Worm (Caenorhabditis elegans) whole organism, L4 larva: ENCODE data around the gene frpr-7.

Experiments used
- F26F4.8 ChIP-seq: fragments of 200-800 bp; sonication (Bioruptor generic); conservative IDR thresholded peaks from 2 replicates; pipeline ENCODE4 v1.3.6; 2022; ENCODE audit warnings: missing genetic modification characterization, missing compliant biosample characterization
- F37D6.2 ChIP-seq: sonication (generic microtip); optimal IDR thresholded peaks from 2 replicates; lab custom pipeline; 2016; ENCODE audit warnings: mild to moderate bottlenecking, missing genetic modification characterization, missing compliant biosample characterization
- F49E8.2 ChIP-seq: sonication (generic microtip); optimal IDR thresholded peaks from 2 replicates; lab custom pipeline; 2016; ENCODE audit warnings: missing compliant biosample characterization, mild to moderate bottlenecking, missing genetic modification characterization, borderline replicate concordance
- Y48G9A.11 ChIP-seq: fragments of 200-800 bp; sonication (Bioruptor generic); IDR thresholded peaks from 2 replicates; pipeline ENCODE4 v1.3.6; 2022; ENCODE audit warnings: missing genetic modification reagents, missing genetic modification characterization, missing compliant biosample characterization
- Y75B8A.6 ChIP-seq: fragments of 200-800 bp; sonication (Bioruptor generic); IDR thresholded peaks from 2 replicates; pipeline ENCODE4 v1.3.6; 2022; ENCODE audit warnings: missing genetic modification reagents, missing genetic modification characterization, missing compliant biosample characterization
- ZK337.2 ChIP-seq: fragments of 200-800 bp; sonication (Bioruptor generic); IDR thresholded peaks from 2 replicates; pipeline ENCODE4 v1.3.6; 2022; ENCODE audit warnings: missing genetic modification reagents, missing genetic modification characterization, missing compliant biosample characterization
- aha-1 ChIP-seq: fragments of 150-350 bp; peaks from one replicate; lab custom pipeline; 2014; ENCODE audit warnings: missing biosample characterization, missing genetic modification characterization
- aly-2 ChIP-seq: sonication (generic microtip); optimal IDR thresholded peaks from 2 replicates; lab custom pipeline; 2018; ENCODE audit warnings: missing biosample characterization, missing genetic modification characterization
- ceh-20 ChIP-seq: fragments of 200-800 bp; sonication (Bioruptor generic); IDR thresholded peaks from 2 replicates; pipeline ENCODE4 v1.3.6; 2022; ENCODE audit warnings: missing genetic modification reagents, missing genetic modification characterization, missing compliant biosample characterization
- ceh-44 ChIP-seq: fragments of 200-800 bp; sonication (Bioruptor generic); IDR thresholded peaks from 2 replicates; pipeline ENCODE4 v1.3.6; 2022; ENCODE audit warnings: missing genetic modification reagents, missing genetic modification characterization, missing compliant biosample characterization
- ceh-82 ChIP-seq: sonication (generic microtip); optimal IDR thresholded peaks from 2 replicates; lab custom pipeline; 2017; ENCODE audit warnings: missing biosample characterization, missing genetic modification characterization
- cey-2 ChIP-seq: sonication (generic microtip); optimal IDR thresholded peaks from 3 replicates; lab custom pipeline; 2017; ENCODE audit warnings: missing genetic modification characterization, mild to moderate bottlenecking, missing compliant biosample characterization, antibody characterized with exemption, borderline replicate concordance; ENCODE audit not compliant: insufficient read depth
- daf-19 ChIP-seq: fragments of 200-800 bp; sonication (Bioruptor generic); conservative IDR thresholded peaks from 2 replicates; pipeline ENCODE4 v1.3.6; 2022; ENCODE audit warnings: missing genetic modification characterization, missing compliant biosample characterization
- daf-8 ChIP-seq: fragments of 200-800 bp; sonication (Bioruptor generic); IDR thresholded peaks from 2 replicates; pipeline ENCODE4 v1.3.6; 2022; ENCODE audit warnings: missing genetic modification characterization, missing compliant biosample characterization
- dmd-6 ChIP-seq: fragments of 200-800 bp; sonication (Bioruptor generic); IDR thresholded peaks from 2 replicates; pipeline ENCODE4 v1.3.6; 2022; ENCODE audit warnings: missing genetic modification reagents, missing genetic modification characterization, missing compliant biosample characterization
- duxl-1 ChIP-seq: sonication (generic microtip); optimal IDR thresholded peaks from 2 replicates; lab custom pipeline; 2016; ENCODE audit warnings: mild to moderate bottlenecking, missing genetic modification characterization, moderate library complexity, missing compliant biosample characterization; ENCODE audit not compliant: poor library complexity
- egl-27 ChIP-seq: sonication (generic microtip); optimal IDR thresholded peaks from 3 replicates; lab custom pipeline; 2017; ENCODE audit warnings: missing biosample characterization, missing genetic modification reagents, missing genetic modification characterization
- egl-43 ChIP-seq: fragments of 200-800 bp; sonication (Bioruptor generic); IDR thresholded peaks from 2 replicates; pipeline ENCODE4 v1.3.6; 2022; ENCODE audit warnings: missing genetic modification reagents, missing genetic modification characterization, missing compliant biosample characterization
- fos-1 ChIP-seq: fragments of 150-350 bp; optimal IDR thresholded peaks from 2 replicates; lab custom pipeline; 2014; ENCODE audit warnings: missing biosample characterization, missing genetic modification characterization
- gei-8 ChIP-seq: fragments of 200-800 bp; sonication (Bioruptor generic); optimal IDR thresholded peaks from 2 replicates; lab custom pipeline; 2018; ENCODE audit warnings: mild to moderate bottlenecking, missing genetic modification characterization, missing compliant biosample characterization
- hif-1 ChIP-seq, 2 experiments: sonication (generic microtip); optimal IDR thresholded peaks; 2 replicates each; lab custom pipeline; 2016 to 2017; ENCODE audit warnings: missing compliant biosample characterization in 2 of 2, missing genetic modification characterization in 2 of 2, missing genetic modification reagents in 2 of 2, missing genotype in 2 of 2, mild to moderate bottlenecking in 1 of 2
- hlh-11 ChIP-seq: fragments of 200-800 bp; sonication (Bioruptor generic); optimal IDR thresholded peaks from 2 replicates; lab custom pipeline; 2018; ENCODE audit warnings: mild to moderate bottlenecking, missing genetic modification characterization, missing compliant biosample characterization
- hlh-30 ChIP-seq: sonication (generic microtip); optimal IDR thresholded peaks from 2 replicates; lab custom pipeline; 2017; ENCODE audit warnings: antibody characterized with exemption, mild to moderate bottlenecking, missing genetic modification characterization, missing compliant biosample characterization; ENCODE audit not compliant: insufficient read depth
- lim-7 ChIP-seq: fragments of 200-800 bp; sonication (Bioruptor generic); IDR thresholded peaks from 2 replicates; pipeline ENCODE4 v1.3.6; 2022; ENCODE audit warnings: missing genetic modification characterization, missing compliant biosample characterization
- lin-13 ChIP-seq: fragments of 150-350 bp; optimal IDR thresholded peaks from 2 replicates; lab custom pipeline; 2014; ENCODE audit warnings: missing biosample characterization, missing genetic modification reagents, missing genetic modification characterization
- lin-29 ChIP-seq: fragments of 200-800 bp; sonication (Bioruptor generic); IDR thresholded peaks from 2 replicates; pipeline ENCODE4 v1.3.6; 2022; ENCODE audit warnings: missing genetic modification reagents, missing genetic modification characterization, missing compliant biosample characterization
- lin-38 ChIP-seq: fragments of 200-800 bp; sonication (Bioruptor generic); IDR thresholded peaks from 2 replicates; pipeline ENCODE4 v1.3.6; 2022; ENCODE audit warnings: missing genetic modification reagents, missing genetic modification characterization, missing compliant biosample characterization
- lin-39 ChIP-seq: fragments of 150-350 bp; optimal IDR thresholded peaks from 2 replicates; lab custom pipeline; 2014; ENCODE audit warnings: missing biosample characterization, missing genetic modification reagents, missing genetic modification characterization
- madf-5 ChIP-seq, 2 experiments: fragments of 200-800 bp; sonication (Bioruptor generic); IDR thresholded peaks; 2 replicates each; pipeline ENCODE4 v1.3.6; 2022; ENCODE audit warnings: missing compliant biosample characterization in 2 of 2, missing genetic modification characterization in 2 of 2
- mdl-1 ChIP-seq, 2 experiments: fragments of 150-350 bp in 1 of 2; sonication (generic microtip) in 1 of 2; optimal IDR thresholded peaks; 2 replicates each; lab custom pipeline; 2014 to 2017; ENCODE audit warnings: missing biosample characterization in 2 of 2, missing genetic modification characterization in 2 of 2
- mdt-29 ChIP-seq: fragments of 200-800 bp; sonication (Bioruptor generic); IDR thresholded peaks from 2 replicates; pipeline ENCODE4 v1.3.6; 2022; ENCODE audit warnings: missing genetic modification reagents, missing genetic modification characterization, missing compliant biosample characterization
- mep-1 ChIP-seq: fragments of 150-350 bp; sonication (generic microtip); optimal IDR thresholded peaks from 3 replicates; lab custom pipeline; 2014; ENCODE audit warnings: missing biosample characterization, missing genetic modification characterization
- mes-2 ChIP-seq: sonication (generic microtip); optimal IDR thresholded peaks from 2 replicates; lab custom pipeline; 2016; ENCODE audit warnings: missing genotype, mild to moderate bottlenecking, missing genetic modification characterization, missing compliant biosample characterization; ENCODE audit not compliant: poor library complexity, severe bottlenecking
- mxl-2 ChIP-seq: fragments of 200-800 bp; sonication (Bioruptor generic); conservative IDR thresholded peaks from 2 replicates; pipeline ENCODE4 v1.3.6; 2022; ENCODE audit warnings: missing genetic modification reagents, missing genetic modification characterization, missing compliant biosample characterization
- mxl-3 ChIP-seq: fragments of 200-800 bp; sonication (Bioruptor generic); optimal IDR thresholded peaks from 2 replicates; lab custom pipeline; 2018; ENCODE audit warnings: mild to moderate bottlenecking, missing genetic modification characterization, missing compliant biosample characterization
- nhr-11 ChIP-seq: fragments of 150-350 bp; optimal IDR thresholded peaks from 2 replicates; lab custom pipeline; 2014; ENCODE audit warnings: missing biosample characterization, missing genetic modification characterization
- nhr-237 ChIP-seq: sonication (generic microtip); optimal IDR thresholded peaks from 2 replicates; lab custom pipeline; 2017; ENCODE audit warnings: missing biosample characterization, missing genetic modification characterization
- nhr-41 ChIP-seq: fragments of 200-800 bp; sonication (Bioruptor generic); IDR thresholded peaks from 2 replicates; pipeline ENCODE4 v1.3.6; 2022; ENCODE audit warnings: missing genetic modification reagents, missing genetic modification characterization, missing compliant biosample characterization
- nhr-6 ChIP-seq: fragments of 150-350 bp; optimal IDR thresholded peaks from 2 replicates; lab custom pipeline; 2014; ENCODE audit warnings: missing biosample characterization, missing genetic modification characterization
- pha-4 ChIP-seq, 2 experiments: fragments of 150-350 bp in 1 of 2; fragments of 200-800 bp in 1 of 2; sonication (Bioruptor generic) in 1 of 2; IDR thresholded peaks in 1 of 2; optimal IDR thresholded peaks in 1 of 2; 2 replicates each; pipeline versions ENCODE4 v1.3.6 to Lab custom; 2014 to 2022; ENCODE audit warnings: missing genetic modification characterization in 2 of 2, missing genetic modification reagents in 2 of 2, missing biosample characterization in 1 of 2, missing compliant biosample characterization in 1 of 2
- saeg-2 ChIP-seq: fragments of 200-800 bp; sonication (Bioruptor generic); IDR thresholded peaks from 2 replicates; pipeline ENCODE4 v1.3.6; 2022; ENCODE audit warnings: missing genetic modification reagents, missing genetic modification characterization, missing compliant biosample characterization
- set-16 ChIP-seq: fragments of 200-800 bp; sonication (Bioruptor generic); IDR thresholded peaks from 2 replicates; pipeline ENCODE4 v1.3.6; 2022; ENCODE audit warnings: missing genetic modification reagents, missing genetic modification characterization, missing compliant biosample characterization
- spr-3 ChIP-seq: fragments of 200-800 bp; sonication (Bioruptor generic); optimal IDR thresholded peaks from 2 replicates; lab custom pipeline; 2018; ENCODE audit warnings: mild to moderate bottlenecking, missing genetic modification characterization, missing compliant biosample characterization
- unc-39 ChIP-seq: sonication (generic microtip); optimal IDR thresholded peaks from 2 replicates; lab custom pipeline; 2017; ENCODE audit warnings: missing biosample characterization, missing genetic modification characterization
- unc-62 ChIP-seq, 3 experiments: fragments of 150-350 bp in 1 of 3; sonication (generic microtip); optimal IDR thresholded peaks in 2 of 3; peaks in 1 of 3; 1 replicate in 1 of 3; 2 replicates in 2 of 3; lab custom pipeline; 2014 to 2017; ENCODE audit warnings: missing biosample characterization in 3 of 3, missing genetic modification characterization in 3 of 3, missing genetic modification reagents in 3 of 3, missing genotype in 1 of 3
- vab-7 ChIP-seq: fragments of 200-800 bp; sonication (Bioruptor generic); IDR thresholded peaks from 2 replicates; pipeline ENCODE4 v1.3.6; 2022; ENCODE audit warnings: missing genetic modification reagents, missing genetic modification characterization, missing compliant biosample characterization
- zfp-2 ChIP-seq: sonication (generic microtip); optimal IDR thresholded peaks from 2 replicates; lab custom pipeline; 2016; ENCODE audit warnings: mild to moderate bottlenecking, missing genetic modification characterization, missing compliant biosample characterization
- zip-11 ChIP-seq: fragments of 200-800 bp; sonication (Bioruptor generic); IDR thresholded peaks from 2 replicates; pipeline ENCODE4 v1.3.6; 2022; ENCODE audit warnings: missing genetic modification characterization, missing compliant biosample characterization
- ztf-7 ChIP-seq: fragments of 150-350 bp; optimal IDR thresholded peaks from 2 replicates; lab custom pipeline; 2014; ENCODE audit warnings: missing biosample characterization, missing genetic modification characterization

frpr-7 gene

DNA sequence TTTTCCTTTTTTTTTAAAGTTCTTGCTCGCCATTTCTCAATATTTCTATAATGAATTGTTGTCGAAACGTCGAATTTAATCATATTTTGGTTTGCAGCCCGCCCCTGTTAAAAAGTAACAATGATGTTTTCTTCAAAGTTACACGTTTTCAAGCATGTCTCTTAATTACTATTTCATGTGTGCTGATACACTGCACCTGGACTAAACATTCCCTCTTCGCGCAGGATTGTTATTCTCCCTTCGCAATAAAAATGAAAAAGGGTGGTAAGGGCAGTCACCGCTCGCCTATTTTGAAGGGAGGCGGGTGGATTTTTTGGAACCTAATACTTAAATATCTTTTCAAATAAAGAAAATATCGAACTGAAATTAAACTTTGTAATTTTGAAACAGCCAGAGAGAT lies 34.2 kb downstream of the frpr-7 start (continued):
- TF ChIP-seq F37D6.2 (tag; lab: Kevin White, UChicago) (peak; percentile 64), lin-38 (GFP tag; lab: Robert Waterston, UW) (no peak), ZK337.2 (GFP tag; lab: Robert Waterston, UW) (no peak), lin-39 (tag; lab: Kevin White, UChicago) (no peak), nhr-41 (GFP tag; lab: Robert Waterston, UW) (no peak), mxl-3 (GFP tag; lab: Kevin White, UChicago) (peak; percentile 20), daf-8 (no peak), Y75B8A.6 (GFP tag; lab: Robert Waterston, UW) (no peak), ztf-7 (tag; lab: Kevin White, UChicago) (no peak), Y48G9A.11 (GFP tag; lab: Robert Waterston, UW) (no peak), saeg-2 (GFP tag; lab: Robert Waterston, UW) (no peak), hlh-30 (tag; lab: Kevin White, UChicago) (no peak), lim-7 (no peak), unc-62 (GFP tag; optimal IDR thresholded peaks at IDR 0.05 in 1 of 2; lab: Kevin White, UChicago) (no peak), unc-62 (tag; optimal IDR thresholded peaks at IDR 0.05; lab: Kevin White, UChicago) (no peak), duxl-1 (tag; lab: Kevin White, UChicago) (peak; percentile 77), spr-3 (GFP tag; lab: Kevin White, UChicago) (no peak), mdt-29 (no peak), unc-39 (no peak), ceh-44 (no peak), zip-11 (GFP tag; lab: Robert Waterston, UW) (no peak), dmd-6 (peak; percentile 66), vab-7 (GFP tag; lab: Robert Waterston, UW) (peak; percentile 74), aly-2 (tag; lab: Kevin White, UChicago) (no peak), hif-1 (tag; optimal IDR thresholded peaks at IDR 0.05; lab: Kevin White, UChicago) (no peak), nhr-237 (tag; lab: Kevin White, UChicago) (no peak), fos-1 (no peak), mxl-2 (GFP tag; lab: Robert Waterston, UW) (no peak), nhr-6 (tag; lab: Kevin White, UChicago) (no peak), lin-29 (no peak), ceh-82 (tag; lab: Kevin White, UChicago) (no peak), mep-1 (tag; lab: Kevin White, UChicago) (peak; percentile 63), madf-5 (GFP tag; IDR thresholded peaks at IDR 0.05; lab: Robert Waterston, UW) (no peak), nhr-11 (tag; lab: Kevin White, UChicago) (no peak), lin-13 (GFP tag; lab: Kevin White, UChicago) (no peak), hlh-11 (peak; percentile 39), mes-2 (tag; lab: Kevin White, UChicago) (peak; percentile 72), F26F4.8 (GFP tag; lab: Robert Waterston, UW) (no peak), egl-43 (GFP tag; lab: Robert Waterston, UW) (peak; percentile 70; the same call in 1 of the 2 replicates), cey-2 (tag; lab: Kevin White, UChicago) (no peak), F49E8.2 (tag; lab: Kevin White, UChicago) (no peak), egl-27 (tag; lab: Kevin White, UChicago) (no peak), set-16 (no peak), daf-19 (GFP tag; lab: Robert Waterston, UW) (0 out of 2 replicates have a peak, but pooled peaks have one; percentile 45), gei-8 (no peak), pha-4 (GFP tag; IDR thresholded peaks at IDR 0.05; lab: Robert Waterston, UW) (no peak), pha-4 (tag; optimal IDR thresholded peaks at IDR 0.05; lab: Kevin White, UChicago) (no peak), aha-1 (tag; lab: Kevin White, UChicago) (peak; percentile 20), mdl-1 (tag; optimal IDR thresholded peaks at IDR 0.05; lab: Kevin White, UChicago) (peak in 1 of 2 experiments; percentile 21), ceh-20 (GFP tag; lab: Robert Waterston, UW) (peak; percentile 65; the same call in 1 of the 2 replicates), zfp-2 (tag; lab: Kevin White, UChicago) (no peak)
